Worm (Caenorhabditis elegans): ENCODE results near the gene nhr-214.

Gene nhr-214

ce11 chrX:12665799-12666198 lies 36.1 kb downstream of the nhr-214 start:
- TF ChIP-seq hlh-30 (tag; optimal IDR thresholded peaks at IDR 0.05; ENCODE audit: insufficient read depth) (no peak), unc-62 (GFP tag; optimal IDR thresholded peaks at IDR 0.05 in 1 of 2) (peak in 1 of 2 experiments; percentile 35), unc-62 (tag; optimal IDR thresholded peaks at IDR 0.05) (no peak), mxl-2 (GFP tag; conservative IDR thresholded peaks at IDR 0.05) (0 out of 2 replicates have a peak, but pooled peaks have one; percentile 29), hmg-1.1 (GFP tag; IDR thresholded peaks at IDR 0.05) (0 out of 2 replicates have a peak, but pooled peaks have one; percentile 20), aha-1 (tag) (peak; percentile 41), nhr-102 (tag; optimal IDR thresholded peaks at IDR 0.05) (no peak)

- peak; percentile 92 for TF ChIP-seq Y75B8A.6 (GFP tag; IDR thresholded peaks at IDR 0.05)
- TF ChIP-seq ztf-7 (tag; optimal IDR thresholded peaks at IDR 0.05), result peak; percentile 54
- TF ChIP-seq nhr-11 (tag; optimal IDR thresholded peaks at IDR 0.05), result peak; percentile 61
- TF ChIP-seq set-16 (GFP tag; IDR thresholded peaks at IDR 0.05), result peak; percentile 52; the same call in 1 of the 2 replicates
- peak; percentile 80 for TF ChIP-seq lin-38 (GFP tag; IDR thresholded peaks at IDR 0.05)
- TF ChIP-seq nhr-25 (tag; optimal IDR thresholded peaks at IDR 0.05; ENCODE audit: borderline replicate concordance, insufficient read depth), result no peak
- no peak for TF ChIP-seq zag-1 (tag; optimal IDR thresholded peaks at IDR 0.05)
- peak; percentile 42 for TF ChIP-seq dpl-1 (GFP tag; optimal IDR thresholded peaks at IDR 0.05)
- peak; percentile 67 for TF ChIP-seq mxl-3 (GFP tag; optimal IDR thresholded peaks at IDR 0.05)
- TF ChIP-seq ceh-32 (tag; optimal IDR thresholded peaks at IDR 0.05; ENCODE audit: poor library complexity), result no peak
- no peak for TF ChIP-seq daf-12 (tag; optimal IDR thresholded peaks at IDR 0.05)
- no peak for TF ChIP-seq ceh-62 (tag; optimal IDR thresholded peaks at IDR 0.05)
- peak; percentile 92 for TF ChIP-seq nhr-41 (GFP tag; IDR thresholded peaks at IDR 0.05)
- TF ChIP-seq lin-15B (tag; optimal IDR thresholded peaks at IDR 0.05), result no peak
- peak; percentile 77 for TF ChIP-seq saeg-2 (GFP tag; IDR thresholded peaks at IDR 0.05)
- TF ChIP-seq rbr-2 (tag; optimal IDR thresholded peaks at IDR 0.05), result peak; percentile 86
- TF ChIP-seq T20F7.1 (GFP tag; optimal IDR thresholded peaks at IDR 0.05), result peak; percentile 27
- no peak for TF ChIP-seq attf-4 (tag; optimal IDR thresholded peaks at IDR 0.05)
- TF ChIP-seq pqm-1 (tag; optimal IDR thresholded peaks at IDR 0.05), result no peak
- TF ChIP-seq nhr-48 (tag; optimal IDR thresholded peaks at IDR 0.05), result peak; percentile 82
- peak in 1 of 2 experiments; percentile 90 for TF ChIP-seq unc-62 (GFP tag; optimal IDR thresholded peaks at IDR 0.05 in 1 of 2)
- no peak for TF ChIP-seq unc-62 (tag; optimal IDR thresholded peaks at IDR 0.05)
- peak; percentile 70 for TF ChIP-seq dmd-6 (GFP tag; IDR thresholded peaks at IDR 0.05)
- TF ChIP-seq D1046.2 (GFP tag; IDR thresholded peaks at IDR 0.05), result peak; percentile 89
- peak; percentile 44 to 55 for TF ChIP-seq mdl-1 (tag; optimal IDR thresholded peaks at IDR 0.05)
- no peak for TF ChIP-seq egl-27 (tag; optimal IDR thresholded peaks at IDR 0.05)
- TF ChIP-seq lir-3 (tag; optimal IDR thresholded peaks at IDR 0.05), result peak; percentile 63
- TF ChIP-seq spr-3 (GFP tag; optimal IDR thresholded peaks at IDR 0.05), result peak; percentile 66
- TF ChIP-seq mes-2 (tag; optimal IDR thresholded peaks at IDR 0.05; ENCODE audit: poor library complexity, severe bottlenecking), result peak; percentile 85
- no peak for TF ChIP-seq skn-1 (tag; optimal IDR thresholded peaks at IDR 0.05)
- TF ChIP-seq spr-1 (tag; optimal IDR thresholded peaks at IDR 0.05), result peak; percentile 85
- peak; percentile 94 for TF ChIP-seq ctbp-1 (GFP tag; IDR thresholded peaks at IDR 0.05)
- TF ChIP-seq F49E8.2 (tag; optimal IDR thresholded peaks at IDR 0.05; ENCODE audit: borderline replicate concordance), result peak; percentile 28
- peak; percentile 77 for TF ChIP-seq hlh-11 (tag; optimal IDR thresholded peaks at IDR 0.05)
- TF ChIP-seq hif-1 (tag; optimal IDR thresholded peaks at IDR 0.05), result peak; percentile 30 to 66
- no peak for TF ChIP-seq ztf-11 (tag; optimal IDR thresholded peaks at IDR 0.05)
- no peak for TF ChIP-seq jun-1 (tag; optimal IDR thresholded peaks at IDR 0.05)
- TF ChIP-seq lin-13 (GFP tag; optimal IDR thresholded peaks at IDR 0.05), result peak; percentile 20
- TF ChIP-seq ceh-20 (GFP tag; IDR thresholded peaks at IDR 0.05), result peak; percentile 73
- TF ChIP-seq sdz-12 (GFP tag; optimal IDR thresholded peaks at IDR 0.05), result peak; percentile 89
- TF ChIP-seq madf-5 (GFP tag; IDR thresholded peaks at IDR 0.05), result peak; percentile 83
- TF ChIP-seq mdt-29 (GFP tag; IDR thresholded peaks at IDR 0.05), result peak; percentile 86
- peak; percentile 75 for TF ChIP-seq F37D6.2 (tag; optimal IDR thresholded peaks at IDR 0.05)
- no peak for TF ChIP-seq nhr-237 (tag; optimal IDR thresholded peaks at IDR 0.05)
These were observed 36.8 kb downstream of the nhr-214 start for ce11 chrX:12664987-12665451.

All from whole organism, L4 larva.